Fruit fly (Drosophila melanogaster) S2 (cell line): ENCODE measurements around the gene CG3246.

Source experiments
- CG8478 ChIP-seq: fragments of >200 bp; optimal IDR thresholded peaks from 2 replicates; lab custom pipeline; 2018
- CTCF ChIP-seq, 2 experiments: fragments of >200 bp; optimal IDR thresholded peaks; 2 replicates each; lab custom pipeline; 2018

DNA sequence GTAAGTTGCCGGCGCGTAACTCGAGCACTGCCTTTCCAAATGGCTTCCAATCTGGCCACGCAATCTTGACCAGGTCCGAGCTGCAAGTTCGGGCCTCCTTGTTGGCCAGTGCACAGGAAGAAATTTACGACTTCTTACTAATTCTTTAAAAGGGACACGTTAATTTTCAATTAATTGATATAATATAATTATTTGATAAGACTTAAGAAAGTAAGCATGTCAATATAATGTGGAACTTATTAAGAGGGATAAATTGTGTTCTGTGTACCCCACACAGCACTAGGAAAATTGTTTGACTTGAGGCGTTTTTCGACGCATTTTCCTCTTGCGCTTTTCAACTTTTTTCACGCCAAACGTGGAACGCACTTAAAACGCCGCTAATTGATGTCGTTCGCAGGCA is 23.8 kb upstream of the CG3246 start:
- no peak for TF ChIP-seq CG8478 (lab: Kevin White, UChicago)
- TF ChIP-seq CTCF (optimal IDR thresholded peaks at IDR 0.05; lab: Kevin White, UChicago), result no peak
